Worm (Caenorhabditis elegans) whole organism, L4 larva: ENCODE results near the gene F28C6.8.

Experiments used
- F37D6.2 ChIP-seq: sonication (generic microtip); optimal IDR thresholded peaks from 2 replicates; lab custom pipeline; 2016; ENCODE audit warnings: mild to moderate bottlenecking, missing genetic modification characterization, missing compliant biosample characterization
- F49E8.2 ChIP-seq: sonication (generic microtip); optimal IDR thresholded peaks from 2 replicates; lab custom pipeline; 2016; ENCODE audit warnings: missing compliant biosample characterization, mild to moderate bottlenecking, missing genetic modification characterization, borderline replicate concordance
- R02D3.7 ChIP-seq: fragments of 150-350 bp; sonication (generic microtip); optimal IDR thresholded peaks from 3 replicates; lab custom pipeline; 2014; ENCODE audit warnings: missing biosample characterization, missing genetic modification characterization
- ZK546.5 ChIP-seq, 2 experiments: sonication (generic microtip); optimal IDR thresholded peaks; 2 replicates each; lab custom pipeline; 2017; ENCODE audit warnings: missing biosample characterization in 2 of 2, missing genetic modification characterization in 2 of 2
- aly-2 ChIP-seq: sonication (generic microtip); optimal IDR thresholded peaks from 2 replicates; lab custom pipeline; 2018; ENCODE audit warnings: missing biosample characterization, missing genetic modification characterization
- arid-1 ChIP-seq: fragments of 200-800 bp; sonication (Bioruptor generic); conservative IDR thresholded peaks from 2 replicates; pipeline ENCODE4 v1.3.6; 2022; ENCODE audit warnings: missing genetic modification reagents, missing genetic modification characterization, missing compliant biosample characterization
- ceh-20 ChIP-seq: fragments of 200-800 bp; sonication (Bioruptor generic); IDR thresholded peaks from 2 replicates; pipeline ENCODE4 v1.3.6; 2022; ENCODE audit warnings: missing genetic modification reagents, missing genetic modification characterization, missing compliant biosample characterization
- ceh-62 ChIP-seq: sonication (generic microtip); optimal IDR thresholded peaks from 2 replicates; lab custom pipeline; 2017; ENCODE audit warnings: missing biosample characterization, missing genetic modification characterization
- ceh-82 ChIP-seq: sonication (generic microtip); optimal IDR thresholded peaks from 2 replicates; lab custom pipeline; 2017; ENCODE audit warnings: missing biosample characterization, missing genetic modification characterization
- ces-1 ChIP-seq: fragments of 150-350 bp; sonication (generic microtip); optimal IDR thresholded peaks from 4 replicates; lab custom pipeline; 2014; ENCODE audit warnings: missing biosample characterization, missing genetic modification reagents, missing genetic modification characterization
- ctbp-1 ChIP-seq: fragments of 200-800 bp; sonication (Bioruptor generic); IDR thresholded peaks from 2 replicates; pipeline ENCODE4 v1.3.6; 2022; ENCODE audit warnings: missing genetic modification reagents, missing genetic modification characterization, missing compliant biosample characterization
- duxl-1 ChIP-seq: sonication (generic microtip); optimal IDR thresholded peaks from 2 replicates; lab custom pipeline; 2016; ENCODE audit warnings: mild to moderate bottlenecking, missing genetic modification characterization, moderate library complexity, missing compliant biosample characterization; ENCODE audit not compliant: poor library complexity
- egl-27 ChIP-seq: sonication (generic microtip); optimal IDR thresholded peaks from 3 replicates; lab custom pipeline; 2017; ENCODE audit warnings: missing biosample characterization, missing genetic modification reagents, missing genetic modification characterization
- fkh-10 ChIP-seq: fragments of 150-350 bp; optimal IDR thresholded peaks from 2 replicates; lab custom pipeline; 2014; ENCODE audit warnings: missing biosample characterization, missing genetic modification reagents, missing genetic modification characterization
- fos-1 ChIP-seq: fragments of 150-350 bp; optimal IDR thresholded peaks from 2 replicates; lab custom pipeline; 2014; ENCODE audit warnings: missing biosample characterization, missing genetic modification characterization
- gei-8 ChIP-seq: fragments of 200-800 bp; sonication (Bioruptor generic); optimal IDR thresholded peaks from 2 replicates; lab custom pipeline; 2018; ENCODE audit warnings: mild to moderate bottlenecking, missing genetic modification characterization, missing compliant biosample characterization
- hif-1 ChIP-seq, 2 experiments: sonication (generic microtip); optimal IDR thresholded peaks; 2 replicates each; lab custom pipeline; 2016 to 2017; ENCODE audit warnings: missing compliant biosample characterization in 2 of 2, missing genetic modification characterization in 2 of 2, missing genetic modification reagents in 2 of 2, missing genotype in 2 of 2, mild to moderate bottlenecking in 1 of 2
- hmg-1.1 ChIP-seq: fragments of 200-800 bp; sonication (Bioruptor generic); IDR thresholded peaks from 2 replicates; pipeline ENCODE4 v1.3.6; 2022; ENCODE audit warnings: missing genetic modification reagents, missing genetic modification characterization, missing compliant biosample characterization
- lin-38 ChIP-seq: fragments of 200-800 bp; sonication (Bioruptor generic); IDR thresholded peaks from 2 replicates; pipeline ENCODE4 v1.3.6; 2022; ENCODE audit warnings: missing genetic modification reagents, missing genetic modification characterization, missing compliant biosample characterization
- lir-3 ChIP-seq: sonication (generic microtip); optimal IDR thresholded peaks from 2 replicates; lab custom pipeline; 2016; ENCODE audit warnings: mild to moderate bottlenecking, missing genetic modification characterization, missing compliant biosample characterization
- mep-1 ChIP-seq: fragments of 150-350 bp; sonication (generic microtip); optimal IDR thresholded peaks from 3 replicates; lab custom pipeline; 2014; ENCODE audit warnings: missing biosample characterization, missing genetic modification characterization
- nhr-10 ChIP-seq: fragments of 150-350 bp; optimal IDR thresholded peaks from 2 replicates; lab custom pipeline; 2014; ENCODE audit warnings: missing biosample characterization, missing genetic modification characterization
- nhr-11 ChIP-seq: fragments of 150-350 bp; optimal IDR thresholded peaks from 2 replicates; lab custom pipeline; 2014; ENCODE audit warnings: missing biosample characterization, missing genetic modification characterization
- nhr-28 ChIP-seq: fragments of 150-350 bp; optimal IDR thresholded peaks from 2 replicates; lab custom pipeline; 2014; ENCODE audit warnings: missing biosample characterization, missing genetic modification characterization
- nhr-41 ChIP-seq: fragments of 200-800 bp; sonication (Bioruptor generic); IDR thresholded peaks from 2 replicates; pipeline ENCODE4 v1.3.6; 2022; ENCODE audit warnings: missing genetic modification reagents, missing genetic modification characterization, missing compliant biosample characterization
- nhr-42 ChIP-seq: fragments of 200-800 bp; sonication (Bioruptor generic); IDR thresholded peaks from 2 replicates; pipeline ENCODE4 v1.3.6; 2022; ENCODE audit warnings: missing genetic modification characterization, missing compliant biosample characterization
- pha-4 ChIP-seq, 2 experiments: fragments of 150-350 bp in 1 of 2; fragments of 200-800 bp in 1 of 2; sonication (Bioruptor generic) in 1 of 2; IDR thresholded peaks in 1 of 2; optimal IDR thresholded peaks in 1 of 2; 2 replicates each; pipeline versions ENCODE4 v1.3.6 to Lab custom; 2014 to 2022; ENCODE audit warnings: missing genetic modification characterization in 2 of 2, missing genetic modification reagents in 2 of 2, missing biosample characterization in 1 of 2, missing compliant biosample characterization in 1 of 2
- rbr-2 ChIP-seq: sonication (generic microtip); optimal IDR thresholded peaks from 2 replicates; lab custom pipeline; 2016; ENCODE audit warnings: missing genotype, missing genetic modification characterization, missing compliant biosample characterization
- saeg-2 ChIP-seq: fragments of 200-800 bp; sonication (Bioruptor generic); IDR thresholded peaks from 2 replicates; pipeline ENCODE4 v1.3.6; 2022; ENCODE audit warnings: missing genetic modification reagents, missing genetic modification characterization, missing compliant biosample characterization
- set-16 ChIP-seq: fragments of 200-800 bp; sonication (Bioruptor generic); IDR thresholded peaks from 2 replicates; pipeline ENCODE4 v1.3.6; 2022; ENCODE audit warnings: missing genetic modification reagents, missing genetic modification characterization, missing compliant biosample characterization
- snpc-4 ChIP-seq: fragments of 150-350 bp; optimal IDR thresholded peaks from 2 replicates; lab custom pipeline; 2014; ENCODE audit warnings: missing biosample characterization, missing genetic modification characterization
- spr-1 ChIP-seq: sonication (generic microtip); optimal IDR thresholded peaks from 2 replicates; lab custom pipeline; 2016; ENCODE audit warnings: mild to moderate bottlenecking, missing genetic modification characterization, missing compliant biosample characterization
- spr-3 ChIP-seq: fragments of 200-800 bp; sonication (Bioruptor generic); optimal IDR thresholded peaks from 2 replicates; lab custom pipeline; 2018; ENCODE audit warnings: mild to moderate bottlenecking, missing genetic modification characterization, missing compliant biosample characterization
- unc-39 ChIP-seq: sonication (generic microtip); optimal IDR thresholded peaks from 2 replicates; lab custom pipeline; 2017; ENCODE audit warnings: missing biosample characterization, missing genetic modification characterization
- unc-62 ChIP-seq, 3 experiments: fragments of 150-350 bp in 1 of 3; sonication (generic microtip); optimal IDR thresholded peaks in 2 of 3; peaks in 1 of 3; 1 replicate in 1 of 3; 2 replicates in 2 of 3; lab custom pipeline; 2014 to 2017; ENCODE audit warnings: missing biosample characterization in 3 of 3, missing genetic modification characterization in 3 of 3, missing genetic modification reagents in 3 of 3, missing genotype in 1 of 3
- ztf-7 ChIP-seq: fragments of 150-350 bp; optimal IDR thresholded peaks from 2 replicates; lab custom pipeline; 2014; ENCODE audit warnings: missing biosample characterization, missing genetic modification characterization

F28C6.8 gene

DNA sequence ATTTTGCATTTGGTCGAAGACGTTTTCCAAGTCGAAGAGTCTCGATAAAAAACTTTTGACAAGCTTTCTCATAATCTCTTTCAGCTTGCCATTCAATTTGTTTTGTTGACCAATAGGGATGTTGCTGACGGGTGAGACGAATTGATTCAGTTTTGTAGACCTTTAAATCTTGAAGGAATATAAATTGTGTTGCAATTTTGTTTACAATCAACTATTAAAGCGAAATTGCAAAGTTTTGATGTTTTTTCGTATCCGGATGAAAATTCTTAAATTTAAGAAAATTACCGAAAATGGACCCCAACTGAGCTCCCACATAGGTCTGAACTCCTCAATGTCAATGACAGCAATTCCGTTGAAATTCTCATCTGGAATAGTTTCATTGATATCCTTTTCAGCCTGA, 9.5 kb downstream of the F28C6.8 start:
- TF ChIP-seq unc-62 (GFP tag; optimal IDR thresholded peaks at IDR 0.05 in 1 of 2; lab: Kevin White, UChicago): peak in 1 of 2 experiments; percentile 91
- TF ChIP-seq unc-62 (tag; optimal IDR thresholded peaks at IDR 0.05; lab: Kevin White, UChicago): no peak
- no peak for TF ChIP-seq lir-3 (tag; lab: Kevin White, UChicago)

DNA sequence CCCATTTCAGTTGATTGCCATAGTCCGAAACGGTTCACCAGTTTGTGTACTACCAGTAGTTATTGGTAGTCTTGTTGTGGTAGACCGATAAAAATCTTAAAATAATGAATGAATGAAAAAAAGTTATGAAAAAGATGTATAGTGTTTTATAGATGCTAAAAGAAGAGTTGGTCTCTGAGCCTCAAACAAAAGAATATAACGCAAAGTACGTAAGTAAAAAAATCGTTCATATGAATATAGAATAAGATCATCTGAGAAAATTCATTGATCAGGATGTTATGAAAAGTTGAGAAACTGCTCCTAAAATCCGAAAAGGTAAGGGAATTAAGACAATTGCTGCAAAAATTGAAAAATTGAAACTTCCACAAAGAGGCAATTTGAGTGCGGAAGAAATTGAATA, 10.9 kb downstream of the F28C6.8 start, which contains the start of gene chhy-1:
TSS of gene chhy-1 (minus strand) at position 101 of the 400 bp plus-strand sequence.
- no peak for TF ChIP-seq snpc-4 (tag; lab: Kevin White, UChicago)
- no peak for TF ChIP-seq ceh-20
- TF ChIP-seq ceh-62 (tag; lab: Kevin White, UChicago): no peak
- no peak for TF ChIP-seq duxl-1 (tag; lab: Kevin White, UChicago)
- no peak for TF ChIP-seq mep-1 (tag; lab: Kevin White, UChicago)
- no peak for TF ChIP-seq arid-1 (GFP tag; lab: Robert Waterston, UW)
- TF ChIP-seq ztf-7 (tag; lab: Kevin White, UChicago): no peak
- TF ChIP-seq nhr-10 (tag; lab: Kevin White, UChicago): no peak
- no peak for TF ChIP-seq F49E8.2 (tag; lab: Kevin White, UChicago)
- no peak for TF ChIP-seq nhr-41 (GFP tag; lab: Robert Waterston, UW)
- no peak for TF ChIP-seq nhr-11 (tag; lab: Kevin White, UChicago)
- no peak for TF ChIP-seq rbr-2 (tag; lab: Kevin White, UChicago)
- no peak for TF ChIP-seq hif-1 (tag; optimal IDR thresholded peaks at IDR 0.05; lab: Kevin White, UChicago)
- no peak for TF ChIP-seq spr-1 (tag; lab: Kevin White, UChicago)
- TF ChIP-seq fkh-10 (GFP tag; lab: Kevin White, UChicago): no peak
- no peak for TF ChIP-seq F37D6.2 (tag; lab: Kevin White, UChicago)
- no peak for TF ChIP-seq unc-39 (tag; lab: Kevin White, UChicago)
- TF ChIP-seq nhr-42 (GFP tag; lab: Robert Waterston, UW): no peak
- TF ChIP-seq, all 104 proteins: peak for 0

DNA sequence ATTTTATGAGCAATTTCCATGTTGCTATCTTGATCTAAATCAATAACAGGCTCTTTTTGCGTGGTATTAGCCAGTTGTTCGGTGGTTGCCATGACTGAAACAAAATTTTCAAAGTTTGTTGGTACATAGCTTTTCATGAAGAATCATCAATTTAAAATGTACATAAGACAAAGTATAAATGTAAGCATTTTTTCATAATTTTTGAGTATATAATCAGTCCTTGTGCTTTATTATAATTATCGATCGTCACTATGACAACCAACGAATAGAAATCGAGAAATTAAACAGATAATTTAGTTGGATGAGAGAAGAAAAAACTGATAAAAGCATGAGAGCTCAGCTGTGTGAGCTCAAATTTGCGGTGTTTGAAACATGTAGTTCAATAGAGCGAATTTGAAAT, 15.2 kb downstream of the F28C6.8 start, which contains the start of gene T22C8.3:
TSS of gene T22C8.3 (minus strand) at position 101 of the 400 bp plus-strand sequence.
- no peak for TF ChIP-seq ztf-7 (tag; lab: Kevin White, UChicago)
- peak; percentile 14 for TF ChIP-seq nhr-28 (tag; lab: Kevin White, UChicago)

DNA sequence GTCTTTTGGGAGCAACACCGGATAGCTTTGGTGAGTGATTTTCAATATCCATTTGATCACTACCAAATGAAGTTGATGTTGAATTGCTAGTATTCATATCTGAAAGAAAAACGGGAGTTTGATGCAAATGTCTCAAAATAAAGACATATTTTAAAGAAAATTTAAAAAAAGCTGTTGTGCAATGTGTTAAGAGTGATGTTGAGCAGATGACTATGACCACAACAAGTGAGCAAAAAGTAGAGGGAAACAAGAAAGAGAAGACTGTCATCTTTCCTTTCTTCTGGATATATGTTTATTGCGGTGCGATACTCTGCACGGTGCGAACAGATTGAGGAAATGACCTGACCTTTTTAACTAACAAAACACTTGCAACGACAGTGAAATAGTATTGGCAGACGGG, 16.7 kb downstream of the F28C6.8 start, which contains the start of gene T22C8.4:
TSS of gene T22C8.4 (minus strand) at position 101 of the 400 bp plus-strand sequence.
- TF ChIP-seq ztf-7 (tag; lab: Kevin White, UChicago) (no peak), ceh-82 (no peak), fos-1 (tag; lab: Kevin White, UChicago) (no peak), gei-8 (GFP tag; lab: Kevin White, UChicago) (no peak), pha-4 (GFP tag; IDR thresholded peaks at IDR 0.05; lab: Robert Waterston, UW) (no peak), pha-4 (tag; optimal IDR thresholded peaks at IDR 0.05; lab: Kevin White, UChicago) (no peak), set-16 (GFP tag; lab: Robert Waterston, UW) (no peak), spr-3 (GFP tag; lab: Kevin White, UChicago) (no peak), hmg-1.1 (GFP tag; lab: Robert Waterston, UW) (no peak), R02D3.7 (tag; lab: Kevin White, UChicago) (no peak), hif-1 (tag; optimal IDR thresholded peaks at IDR 0.05; lab: Kevin White, UChicago) (no peak), ces-1 (no peak), ctbp-1 (GFP tag; lab: Robert Waterston, UW) (no peak), aly-2 (tag; lab: Kevin White, UChicago) (no peak), rbr-2 (tag; lab: Kevin White, UChicago) (no peak), egl-27 (no peak), saeg-2 (GFP tag; lab: Robert Waterston, UW) (no peak), lin-38 (GFP tag; lab: Robert Waterston, UW) (no peak), ZK546.5 (tag; optimal IDR thresholded peaks at IDR 0.05; lab: Kevin White, UChicago) (no peak)
